Worm (Caenorhabditis elegans) whole organism, L2 larva: Measurements from ENCODE around the gene Y75B7AL.2.

Source experiments
- ama-1 ChIP-seq: fragments of 150-350 bp; optimal IDR thresholded peaks from 2 replicates; lab custom pipeline; 2018; ENCODE audit warnings: inconsistent platforms
- lin-39 ChIP-seq: fragments of 150-350 bp; optimal IDR thresholded peaks from 2 replicates; lab custom pipeline; 2014; ENCODE audit warnings: missing biosample characterization, missing genetic modification reagents, missing genetic modification characterization
- mdl-1 ChIP-seq, 2 experiments: fragments of 150-350 bp in 1 of 2; sonication (generic microtip) in 1 of 2; optimal IDR thresholded peaks; 2 replicates each; lab custom pipeline; 2017; ENCODE audit warnings: missing biosample characterization in 2 of 2, missing genetic modification characterization in 2 of 2
- nhr-11 ChIP-seq: fragments of 150-350 bp; optimal IDR thresholded peaks from 2 replicates; lab custom pipeline; 2014; ENCODE audit warnings: missing biosample characterization, missing genetic modification characterization
- nhr-21 ChIP-seq: fragments of 150-350 bp; optimal IDR thresholded peaks from 2 replicates; lab custom pipeline; 2014; ENCODE audit warnings: missing biosample characterization, missing genetic modification characterization
- nhr-23 ChIP-seq: fragments of 150-350 bp; optimal IDR thresholded peaks from 2 replicates; lab custom pipeline; 2014; ENCODE audit warnings: missing biosample characterization, missing genetic modification reagents, missing genetic modification characterization
- nhr-237 ChIP-seq: fragments of 150-350 bp; optimal IDR thresholded peaks from 2 replicates; lab custom pipeline; 2014; ENCODE audit warnings: missing biosample characterization, missing genetic modification characterization
- snpc-4 ChIP-seq: fragments of 150-350 bp; optimal IDR thresholded peaks from 2 replicates; lab custom pipeline; 2014; ENCODE audit warnings: missing biosample characterization, missing genetic modification characterization
- unc-62 ChIP-seq: fragments of 150-350 bp; optimal IDR thresholded peaks from 2 replicates; lab custom pipeline; 2014; ENCODE audit warnings: missing biosample characterization, missing genetic modification reagents, missing genetic modification characterization

ce11 chrV:1388247-1388646 is 30.3 kb upstream of the Y75B7AL.2 start:
- TF ChIP-seq nhr-237 (tag; lab: Kevin White, UChicago): no peak
- no peak for TF ChIP-seq nhr-21
- TF ChIP-seq lin-39 (tag; lab: Kevin White, UChicago): no peak
- no peak for TF ChIP-seq unc-62 (GFP tag; lab: Kevin White, UChicago)
- no peak for TF ChIP-seq nhr-11 (tag; lab: Kevin White, UChicago)
- TF ChIP-seq mdl-1 (tag; optimal IDR thresholded peaks at IDR 0.05; lab: Kevin White, UChicago): no peak
- no peak for TF ChIP-seq ama-1 (lab: Kevin White, UChicago)
- TF ChIP-seq nhr-23 (tag; lab: Kevin White, UChicago): no peak
- TF ChIP-seq snpc-4: no peak
